Fruit fly (Drosophila melanogaster): ENCODE data around the gene CG14966.

- TF ChIP-seq h (optimal IDR thresholded peaks at IDR 0.05) (no peak), psq (optimal IDR thresholded peaks at IDR 0.05) (no peak)
Measured at dm6 chr3L:3179474-3179873, 18.0 kb downstream of the CG14966 start.
